Worm (Caenorhabditis elegans): ENCODE results near the gene maa-1.

DNA sequence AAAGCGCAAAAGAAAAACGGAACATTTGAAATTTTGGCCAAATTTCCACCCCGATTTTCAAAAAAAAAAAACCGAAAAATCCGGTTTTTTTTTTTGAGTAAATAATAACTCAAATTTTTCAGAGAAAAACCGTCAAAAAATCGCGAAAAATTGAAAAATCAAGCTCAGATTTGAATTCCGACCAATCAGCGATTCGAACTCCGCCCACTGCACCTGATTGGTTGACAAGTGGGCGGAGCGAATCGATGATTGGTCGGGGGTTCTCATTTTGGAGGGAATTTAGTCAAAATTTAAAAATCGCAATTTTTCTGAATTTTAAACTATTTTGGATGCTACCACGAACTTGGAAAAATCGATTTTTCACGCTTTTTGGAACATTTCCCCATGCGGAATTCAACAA is 6.7 kb upstream of the maa-1 start:
- TF ChIP-seq ama-1 (optimal IDR thresholded peaks at IDR 0.05) = no peak
- TF ChIP-seq ceh-36 (tag; optimal IDR thresholded peaks at IDR 0.05) = no peak
- no peak for TF ChIP-seq tra-4 (tag; optimal IDR thresholded peaks at IDR 0.05)
- no peak for TF ChIP-seq aly-1 (tag; optimal IDR thresholded peaks at IDR 0.05)
- TF ChIP-seq scrt-1 (GFP tag; IDR thresholded peaks at IDR 0.05) = no peak
- TF ChIP-seq hmg-4 (GFP tag; optimal IDR thresholded peaks at IDR 0.05) = no peak
- no peak for TF ChIP-seq flt-1 (GFP tag; IDR thresholded peaks at IDR 0.05)
- TF ChIP-seq sea-1 (GFP tag; conservative IDR thresholded peaks at IDR 0.05) = no peak
